Worm (Caenorhabditis elegans) whole organism, young adult: ENCODE measurements around the gene Y39B6A.29.

Source experiments
- B0336.3 ChIP-seq: fragments of 200-800 bp; sonication (Bioruptor generic); IDR thresholded peaks from 2 replicates; pipeline ENCODE4 v1.3.6; 2022; ENCODE audit warnings: missing genetic modification characterization, missing compliant biosample characterization
- C06A6.2 ChIP-seq: fragments of 200-800 bp; sonication (Bioruptor generic); conservative IDR thresholded peaks from 2 replicates; pipeline ENCODE4 v1.3.6; 2022; ENCODE audit warnings: missing genetic modification characterization, missing compliant biosample characterization
- F22D6.2 ChIP-seq: sonication (generic microtip); optimal IDR thresholded peaks from 2 replicates; lab custom pipeline; 2016; ENCODE audit warnings: mild to moderate bottlenecking, missing genetic modification characterization, missing compliant biosample characterization
- F37B4.10 ChIP-seq: fragments of 200-800 bp; sonication (Bioruptor generic); IDR thresholded peaks from 2 replicates; pipeline ENCODE4 v1.3.6; 2022; ENCODE audit warnings: missing genetic modification characterization, missing compliant biosample characterization
- F52B5.7 ChIP-seq: sonication (generic microtip); optimal IDR thresholded peaks from 2 replicates; lab custom pipeline; 2016; ENCODE audit warnings: mild to moderate bottlenecking, missing genetic modification characterization, missing compliant biosample characterization
- F55B11.4 ChIP-seq: sonication (generic microtip); optimal IDR thresholded peaks from 2 replicates; lab custom pipeline; 2016; ENCODE audit warnings: missing compliant biosample characterization, missing genetic modification characterization, borderline replicate concordance; ENCODE audit not compliant: insufficient read depth
- F57A8.1 ChIP-seq: fragments of 200-800 bp; sonication (Bioruptor generic); optimal IDR thresholded peaks from 2 replicates; lab custom pipeline; 2018; ENCODE audit warnings: mild to moderate bottlenecking, missing genetic modification characterization, moderate library complexity, missing compliant biosample characterization
- K12H6.12 ChIP-seq: fragments of 200-800 bp; sonication (Bioruptor generic); optimal IDR thresholded peaks from 2 replicates; lab custom pipeline; 2018; ENCODE audit warnings: mild to moderate bottlenecking, missing genetic modification characterization, missing compliant biosample characterization
- T07F8.4 ChIP-seq: sonication (generic microtip); optimal IDR thresholded peaks from 2 replicates; lab custom pipeline; 2016; ENCODE audit warnings: mild to moderate bottlenecking, missing genetic modification characterization, moderate library complexity, missing compliant biosample characterization
- Y53F4B.3 ChIP-seq: fragments of 200-800 bp; sonication (Bioruptor generic); IDR thresholded peaks from 2 replicates; pipeline ENCODE4 v1.3.6; 2022; ENCODE audit warnings: missing genetic modification reagents, missing genetic modification characterization, missing compliant biosample characterization
- Y53G8AR.9 ChIP-seq: fragments of 200-800 bp; sonication (Bioruptor generic); conservative IDR thresholded peaks from 2 replicates; pipeline ENCODE4 v1.3.6; 2022; ENCODE audit warnings: missing genetic modification reagents, missing genetic modification characterization, missing compliant biosample characterization
- Y56A3A.18 ChIP-seq: fragments of 200-800 bp; sonication (Bioruptor generic); IDR thresholded peaks from 2 replicates; pipeline ENCODE4 v1.3.6; 2022; ENCODE audit warnings: missing genetic modification reagents, missing genetic modification characterization, missing compliant biosample characterization
- Y67H2A.10 ChIP-seq: fragments of 200-800 bp; sonication (Bioruptor generic); conservative IDR thresholded peaks from 2 replicates; pipeline ENCODE4 v1.3.6; 2022; ENCODE audit warnings: missing genetic modification reagents, missing genetic modification characterization, missing compliant biosample characterization
- Y95B8A.8 ChIP-seq: fragments of 200-800 bp; sonication (Bioruptor generic); IDR thresholded peaks from 2 replicates; pipeline ENCODE4 v1.3.6; 2022; ENCODE audit warnings: missing genetic modification reagents, missing genetic modification characterization, missing compliant biosample characterization
- akir-1 ChIP-seq: fragments of 200-800 bp; sonication (Bioruptor generic); optimal IDR thresholded peaks from 2 replicates; lab custom pipeline; 2018; ENCODE audit warnings: mild to moderate bottlenecking, missing genetic modification characterization, moderate library complexity, missing compliant biosample characterization
- attf-6 ChIP-seq: fragments of 200-800 bp; sonication (Bioruptor generic); IDR thresholded peaks from 2 replicates; pipeline ENCODE4 v1.3.6; 2022; ENCODE audit warnings: missing genetic modification reagents, missing genetic modification characterization, missing compliant biosample characterization
- cebp-1 ChIP-seq, 2 experiments: fragments of 200-800 bp in 1 of 2; sonication (Bioruptor generic) in 1 of 2; sonication (generic microtip) in 1 of 2; IDR thresholded peaks in 1 of 2; optimal IDR thresholded peaks in 1 of 2; 2 replicates each; pipeline versions ENCODE4 v1.3.6 to Lab custom; 2017 to 2022; ENCODE audit warnings: missing compliant biosample characterization in 2 of 2, missing genetic modification characterization in 2 of 2, mild to moderate bottlenecking in 1 of 2, missing genetic modification reagents in 1 of 2, moderate library complexity in 1 of 2
- ceh-27 ChIP-seq: fragments of 200-800 bp; sonication (Bioruptor generic); optimal IDR thresholded peaks from 2 replicates; lab custom pipeline; 2018; ENCODE audit warnings: mild to moderate bottlenecking, missing genetic modification characterization, moderate library complexity, missing compliant biosample characterization
- ceh-40 ChIP-seq: fragments of 200-800 bp; sonication (Bioruptor generic); IDR thresholded peaks from 2 replicates; pipeline ENCODE4 v1.3.6; 2022; ENCODE audit warnings: missing genetic modification characterization, missing compliant biosample characterization
- ceh-91 ChIP-seq: fragments of 200-800 bp; sonication (Bioruptor generic); IDR thresholded peaks from 2 replicates; pipeline ENCODE4 v1.3.6; 2022; ENCODE audit warnings: missing genetic modification reagents, missing genetic modification characterization, missing compliant biosample characterization
- efl-1 ChIP-seq: fragments of 150-350 bp; optimal IDR thresholded peaks from 2 replicates; lab custom pipeline; 2014; ENCODE audit warnings: missing biosample characterization, missing genetic modification reagents, missing genetic modification characterization
- egl-18 ChIP-seq: fragments of 200-800 bp; sonication (Bioruptor generic); IDR thresholded peaks from 2 replicates; pipeline ENCODE4 v1.3.6; 2022; ENCODE audit warnings: missing genetic modification reagents, missing genetic modification characterization, missing compliant biosample characterization
- egrh-3 ChIP-seq: fragments of 200-800 bp; sonication (Bioruptor generic); IDR thresholded peaks from 2 replicates; pipeline ENCODE4 v1.3.6; 2022; ENCODE audit warnings: missing genetic modification reagents, missing genetic modification characterization, missing compliant biosample characterization
- ekl-4 ChIP-seq: fragments of 200-800 bp; sonication (Bioruptor generic); IDR thresholded peaks from 2 replicates; pipeline ENCODE4 v1.3.6; 2022; ENCODE audit warnings: missing genetic modification reagents, missing genetic modification characterization, missing compliant biosample characterization
- hmg-1.2 ChIP-seq: fragments of 200-800 bp; sonication (Bioruptor generic); IDR thresholded peaks from 2 replicates; pipeline ENCODE4 v1.3.6; 2022; ENCODE audit warnings: missing genetic modification reagents, missing genetic modification characterization, missing compliant biosample characterization
- hsf-1 ChIP-seq: fragments of 200-800 bp; sonication (Bioruptor generic); IDR thresholded peaks from 2 replicates; pipeline ENCODE4 v1.3.6; 2022; ENCODE audit warnings: missing genetic modification reagents, missing genetic modification characterization, missing compliant biosample characterization
- lag-1 ChIP-seq: fragments of 200-800 bp; sonication (Bioruptor generic); IDR thresholded peaks from 2 replicates; pipeline ENCODE4 v1.3.6; 2022; ENCODE audit warnings: missing genetic modification reagents, missing genetic modification characterization, missing compliant biosample characterization
- lin-26 ChIP-seq: fragments of 200-800 bp; sonication (Bioruptor generic); IDR thresholded peaks from 2 replicates; pipeline ENCODE4 v1.3.6; 2022; ENCODE audit warnings: missing genetic modification reagents, missing genetic modification characterization, missing compliant biosample characterization
- lir-1 ChIP-seq: fragments of 200-800 bp; sonication (Bioruptor generic); conservative IDR thresholded peaks from 2 replicates; pipeline ENCODE4 v1.3.6; 2022; ENCODE audit warnings: missing genetic modification reagents, missing genetic modification characterization, missing compliant biosample characterization
- lsy-27 ChIP-seq: sonication (generic microtip); optimal IDR thresholded peaks from 2 replicates; lab custom pipeline; 2017; ENCODE audit warnings: missing genetic modification characterization, mild to moderate bottlenecking, missing compliant biosample characterization, antibody characterized with exemption, missing genotype, borderline replicate concordance; ENCODE audit not compliant: insufficient read depth
- madf-6 ChIP-seq: fragments of 200-800 bp; sonication (Bioruptor generic); IDR thresholded peaks from 2 replicates; pipeline ENCODE4 v1.3.6; 2022; ENCODE audit warnings: missing genetic modification reagents, missing genetic modification characterization, missing compliant biosample characterization
- mxl-1 ChIP-seq: sonication (generic microtip); optimal IDR thresholded peaks from 2 replicates; lab custom pipeline; 2016; ENCODE audit warnings: missing genetic modification characterization, missing compliant biosample characterization
- nhr-27 ChIP-seq: fragments of 200-800 bp; sonication (Bioruptor generic); optimal IDR thresholded peaks from 2 replicates; lab custom pipeline; 2018; ENCODE audit warnings: mild to moderate bottlenecking, missing genetic modification characterization, moderate library complexity, missing compliant biosample characterization
- nhr-80 ChIP-seq: sonication (generic microtip); optimal IDR thresholded peaks from 2 replicates; lab custom pipeline; 2016; ENCODE audit warnings: missing genetic modification characterization, missing compliant biosample characterization
- pha-4 ChIP-seq: fragments of 150-350 bp; sonication (generic microtip); optimal IDR thresholded peaks from 2 replicates; lab custom pipeline; 2014; ENCODE audit warnings: missing biosample characterization, missing genetic modification reagents, missing genetic modification characterization
- rcor-1 ChIP-seq: fragments of 200-800 bp; sonication (Bioruptor generic); IDR thresholded peaks from 2 replicates; pipeline ENCODE4 v1.3.6; 2022; ENCODE audit warnings: missing genetic modification reagents, missing genetic modification characterization, missing compliant biosample characterization
- snpc-1.1 ChIP-seq: sonication (generic microtip); optimal IDR thresholded peaks from 2 replicates; lab custom pipeline; 2017; ENCODE audit warnings: missing genetic modification characterization, mild to moderate bottlenecking, missing compliant biosample characterization, antibody characterized with exemption, moderate library complexity, missing genotype, missing genetic modification reagents; ENCODE audit not compliant: insufficient read depth
- tbx-9 ChIP-seq: sonication (generic microtip); optimal IDR thresholded peaks from 2 replicates; lab custom pipeline; 2016; ENCODE audit warnings: borderline replicate concordance, missing genetic modification characterization, inconsistent platforms, missing compliant biosample characterization
- unc-130 ChIP-seq: sonication (generic microtip); optimal IDR thresholded peaks from 2 replicates; lab custom pipeline; 2016; ENCODE audit warnings: missing genetic modification reagents, missing genetic modification characterization, missing compliant biosample characterization
- zfh-2 ChIP-seq: fragments of 200-800 bp; sonication (Bioruptor generic); conservative IDR thresholded peaks from 2 replicates; pipeline ENCODE4 v1.3.6; 2022; ENCODE audit warnings: missing genetic modification reagents, missing genetic modification characterization, missing compliant biosample characterization
- zim-3 ChIP-seq: sonication (generic microtip); optimal IDR thresholded peaks from 2 replicates; lab custom pipeline; 2017; ENCODE audit warnings: mild to moderate bottlenecking, missing genetic modification characterization, moderate library complexity, missing compliant biosample characterization
- ztf-26 ChIP-seq: sonication (generic microtip); optimal IDR thresholded peaks from 2 replicates; lab custom pipeline; 2017; ENCODE audit warnings: missing genetic modification characterization, missing compliant biosample characterization
- ztf-6 ChIP-seq: fragments of 200-800 bp; sonication (Bioruptor generic); IDR thresholded peaks from 2 replicates; pipeline ENCODE4 v1.3.6; 2022; ENCODE audit warnings: missing genetic modification reagents, missing genetic modification characterization, missing compliant biosample characterization

The Y39B6A.29 gene

ce11 chrV:18993535-18993990 lies 31.0 kb downstream of the Y39B6A.29 start, which contains the start of gene gtf-2F2:
gtf-2F2 (plus strand) TSS chrV:18993940.
- TF ChIP-seq F37B4.10 (GFP tag; lab: Robert Waterston, UW) (no peak), nhr-27 (tag; lab: Kevin White, UChicago) (no peak), lsy-27 (tag; lab: Kevin White, UChicago) (no peak), F55B11.4 (tag; lab: Kevin White, UChicago) (no peak), ekl-4 (GFP tag; lab: Robert Waterston, UW) (no peak), attf-6 (GFP tag; lab: Robert Waterston, UW) (no peak), F52B5.7 (tag; lab: Kevin White, UChicago) (no peak), ztf-6 (GFP tag; lab: Robert Waterston, UW) (no peak)

- no peak for TF ChIP-seq Y67H2A.10 (GFP tag; lab: Robert Waterston, UW)
- TF ChIP-seq F22D6.2 = no peak
- no peak for TF ChIP-seq mxl-1
- no peak for TF ChIP-seq nhr-80 (tag; lab: Kevin White, UChicago)
- TF ChIP-seq lin-26 (GFP tag; lab: Robert Waterston, UW) = no peak
- no peak for TF ChIP-seq T07F8.4 (tag; lab: Kevin White, UChicago)
These were observed 31.6 kb downstream of the Y39B6A.29 start for ce11 chrV:18993017-18993416.

- no peak for TF ChIP-seq ceh-27
- TF ChIP-seq egrh-3 = peak; percentile 70; the same call in 1 of the 2 replicates
- peak; percentile 74 for TF ChIP-seq zfh-2 (GFP tag; lab: Robert Waterston, UW)
These were observed 33.6 kb downstream of the Y39B6A.29 start for ce11 chrV:18990958-18991357.

- TF ChIP-seq ceh-91 (GFP tag; lab: Robert Waterston, UW) (no peak), ceh-40 (GFP tag; lab: Robert Waterston, UW) (no peak), C06A6.2 (peak; percentile 72), Y56A3A.18 (GFP tag; lab: Robert Waterston, UW) (no peak), zim-3 (tag; lab: Kevin White, UChicago) (no peak), K12H6.12 (tag; lab: Kevin White, UChicago) (peak; percentile 78), ztf-26 (tag; lab: Kevin White, UChicago) (peak; percentile 46), lag-1 (GFP tag; lab: Robert Waterston, UW) (no peak), pha-4 (tag; lab: Kevin White, UChicago) (no peak), efl-1 (GFP tag; lab: Kevin White, UChicago) (peak; percentile 1), tbx-9 (tag; lab: Kevin White, UChicago) (no peak), rcor-1 (GFP tag; lab: Robert Waterston, UW) (peak; percentile 74), Y53G8AR.9 (GFP tag; lab: Robert Waterston, UW) (peak; percentile 94), egl-18 (GFP tag; lab: Robert Waterston, UW) (no peak), Y53F4B.3 (no peak), cebp-1 (GFP tag; IDR thresholded peaks at IDR 0.05; lab: Robert Waterston, UW) (no peak), cebp-1 (tag; optimal IDR thresholded peaks at IDR 0.05; lab: Kevin White, UChicago) (peak; percentile 78), snpc-1.1 (tag; lab: Kevin White, UChicago) (no peak), Y95B8A.8 (GFP tag; lab: Robert Waterston, UW) (peak; percentile 59; the same call in 1 of the 2 replicates), akir-1 (GFP tag; lab: Kevin White, UChicago) (no peak), hsf-1 (no peak), B0336.3 (GFP tag; lab: Robert Waterston, UW) (peak; percentile 86), madf-6 (peak; percentile 69), unc-130 (GFP tag; lab: Kevin White, UChicago) (no peak), lir-1 (GFP tag; lab: Robert Waterston, UW) (peak; percentile 56; the same call in 1 of the 2 replicates), F57A8.1 (GFP tag; lab: Kevin White, UChicago) (no peak), hmg-1.2 (GFP tag; lab: Robert Waterston, UW) (peak; percentile 43; the same call in 1 of the 2 replicates)
These were observed 34.2 kb downstream of the Y39B6A.29 start, which contains the start of the genes reps-1 and Y39B6A.37 for ce11 chrV:18990238-18990901. reps-1 (minus strand) TSS chrV:18990500. Y39B6A.37 (plus strand) TSS chrV:18990851.
